Worm (Caenorhabditis elegans) whole organism, L1 larva: ENCODE measurements around the gene srbc-44.

ENCODE experiments used
- C04F5.9 ChIP-seq: sonication (generic microtip); optimal IDR thresholded peaks from 2 replicates; lab custom pipeline; 2016; ENCODE audit warnings: missing genetic modification characterization, missing compliant biosample characterization
- F16B12.6 ChIP-seq: fragments of 150-350 bp; optimal IDR thresholded peaks from 2 replicates; lab custom pipeline; 2014; ENCODE audit warnings: missing biosample characterization, missing genetic modification characterization
- aha-1 ChIP-seq: fragments of 150-350 bp; optimal IDR thresholded peaks from 2 replicates; lab custom pipeline; 2014; ENCODE audit warnings: missing biosample characterization, missing genetic modification characterization
- aly-2 ChIP-seq: fragments of 150-350 bp; optimal IDR thresholded peaks from 2 replicates; lab custom pipeline; 2014; ENCODE audit warnings: missing biosample characterization, missing genetic modification characterization
- blmp-1 ChIP-seq: fragments of 150-350 bp; optimal IDR thresholded peaks from 2 replicates; lab custom pipeline; 2014; ENCODE audit warnings: missing biosample characterization, missing genetic modification characterization
- ceh-88 ChIP-seq: fragments of 200-800 bp; sonication (Bioruptor generic); IDR thresholded peaks from 2 replicates; pipeline ENCODE4 v1.3.6; 2022; ENCODE audit warnings: missing genetic modification characterization, missing compliant biosample characterization
- ces-1 ChIP-seq: fragments of 150-350 bp; optimal IDR thresholded peaks from 2 replicates; lab custom pipeline; 2014; ENCODE audit warnings: missing biosample characterization, missing genetic modification reagents, missing genetic modification characterization
- dsc-1 ChIP-seq: sonication (generic microtip); optimal IDR thresholded peaks from 2 replicates; lab custom pipeline; 2016; ENCODE audit warnings: mild to moderate bottlenecking, missing genetic modification characterization, missing compliant biosample characterization
- egl-13 ChIP-seq: sonication (generic microtip); optimal IDR thresholded peaks from 2 replicates; lab custom pipeline; 2016; ENCODE audit warnings: missing genotype, missing genetic modification reagents, missing genetic modification characterization, missing compliant biosample characterization
- fkh-10 ChIP-seq: sonication (generic microtip); optimal IDR thresholded peaks from 2 replicates; lab custom pipeline; 2017; ENCODE audit warnings: missing biosample characterization, missing genetic modification reagents, missing genetic modification characterization
- fkh-4 ChIP-seq: sonication (generic microtip); optimal IDR thresholded peaks from 2 replicates; lab custom pipeline; 2016; ENCODE audit warnings: missing compliant biosample characterization, missing genetic modification characterization, borderline replicate concordance
- fos-1 ChIP-seq: fragments of 150-350 bp; optimal IDR thresholded peaks from 2 replicates; lab custom pipeline; 2014; ENCODE audit warnings: missing biosample characterization, missing genetic modification characterization
- jun-1 ChIP-seq: fragments of 150-350 bp; optimal IDR thresholded peaks from 2 replicates; lab custom pipeline; 2014; ENCODE audit warnings: missing biosample characterization, missing genetic modification reagents, missing genetic modification characterization
- lin-13 ChIP-seq: fragments of 150-350 bp; optimal IDR thresholded peaks from 2 replicates; lab custom pipeline; 2014; ENCODE audit warnings: missing biosample characterization, missing genetic modification reagents, missing genetic modification characterization
- lin-14 ChIP-seq: fragments of 200-800 bp; sonication (Bioruptor generic); optimal IDR thresholded peaks from 2 replicates; lab custom pipeline; 2018; ENCODE audit warnings: mild to moderate bottlenecking, missing genetic modification characterization, moderate library complexity, missing compliant biosample characterization
- lin-15B ChIP-seq: fragments of 150-350 bp; sonication (generic microtip); optimal IDR thresholded peaks from 3 replicates; lab custom pipeline; 2014; ENCODE audit warnings: missing biosample characterization, missing genetic modification characterization
- lsy-2 ChIP-seq, 2 experiments: fragments of 150-350 bp; optimal IDR thresholded peaks; 2 replicates each; lab custom pipeline; 2014; ENCODE audit warnings: missing biosample characterization in 2 of 2, missing genetic modification characterization in 2 of 2
- mef-2 ChIP-seq: fragments of 150-350 bp; optimal IDR thresholded peaks from 2 replicates; lab custom pipeline; 2014; ENCODE audit warnings: missing biosample characterization, missing genetic modification characterization
- nhr-11 ChIP-seq: fragments of 150-350 bp; optimal IDR thresholded peaks from 2 replicates; lab custom pipeline; 2014; ENCODE audit warnings: missing biosample characterization, missing genetic modification characterization
- nhr-237 ChIP-seq: fragments of 150-350 bp; optimal IDR thresholded peaks from 2 replicates; lab custom pipeline; 2014; ENCODE audit warnings: missing biosample characterization, missing genetic modification characterization
- nhr-28 ChIP-seq: fragments of 150-350 bp; optimal IDR thresholded peaks from 2 replicates; lab custom pipeline; 2014; ENCODE audit warnings: missing biosample characterization, missing genetic modification characterization
- nhr-76 ChIP-seq: sonication (generic microtip); optimal IDR thresholded peaks from 2 replicates; lab custom pipeline; 2017; ENCODE audit warnings: missing biosample characterization, missing genetic modification characterization
- nhr-77 ChIP-seq: fragments of 150-350 bp; optimal IDR thresholded peaks from 2 replicates; lab custom pipeline; 2014; ENCODE audit warnings: missing biosample characterization, missing genetic modification characterization
- nhr-84 ChIP-seq: sonication (generic microtip); optimal IDR thresholded peaks from 2 replicates; lab custom pipeline; 2017; ENCODE audit warnings: missing biosample characterization, missing genetic modification characterization
- nhr-85 ChIP-seq: sonication (generic microtip); peaks from one replicate; lab custom pipeline; 2016; ENCODE audit warnings: missing genetic modification characterization, inconsistent platforms, missing compliant biosample characterization
- pqm-1 ChIP-seq: sonication (generic microtip); optimal IDR thresholded peaks from 3 replicates; lab custom pipeline; 2017; ENCODE audit warnings: missing biosample characterization, missing genetic modification characterization
- snpc-4 ChIP-seq: fragments of 150-350 bp; optimal IDR thresholded peaks from 2 replicates; lab custom pipeline; 2014; ENCODE audit warnings: missing biosample characterization, missing genetic modification characterization
- snu-23 ChIP-seq: sonication (generic microtip); optimal IDR thresholded peaks from 2 replicates; lab custom pipeline; 2016; ENCODE audit warnings: missing genetic modification characterization, missing compliant biosample characterization
- tlp-1 ChIP-seq: fragments of 150-350 bp; optimal IDR thresholded peaks from 2 replicates; lab custom pipeline; 2014; ENCODE audit warnings: missing biosample characterization, missing genetic modification characterization
- unc-30 ChIP-seq: sonication (generic microtip); optimal IDR thresholded peaks from 2 replicates; lab custom pipeline; 2017; ENCODE audit warnings: missing biosample characterization, missing genetic modification characterization
- unc-98 ChIP-seq: fragments of 200-800 bp; sonication (Bioruptor generic); IDR thresholded peaks from 2 replicates; pipeline ENCODE4 v1.3.6; 2022; ENCODE audit warnings: missing genetic modification characterization, missing compliant biosample characterization

The srbc-44 gene

DNA sequence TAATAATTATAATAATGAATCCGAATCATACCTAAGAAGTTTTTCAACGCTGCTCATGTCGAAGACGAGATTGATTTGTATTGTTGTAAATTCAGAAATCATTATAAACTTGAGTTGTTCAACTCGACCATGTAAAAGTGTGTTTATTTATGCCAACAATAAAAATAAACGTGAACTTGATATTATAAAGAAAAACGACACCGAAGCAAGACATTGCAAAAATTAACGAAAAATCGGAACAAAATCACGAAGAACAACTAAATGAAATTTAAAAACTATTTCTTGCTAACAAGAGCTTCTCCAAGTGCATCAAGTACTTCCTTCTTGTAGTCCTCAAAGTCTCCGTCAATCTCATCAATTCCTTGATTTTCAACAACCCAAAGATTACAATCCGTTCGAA is 27.4 kb downstream of the srbc-44 start, which contains the start of gene F18E2.15:
F18E2.15 (minus strand) TSS at position 101 of the 400 bp plus-strand sequence.
- no peak for TF ChIP-seq pqm-1 (tag; lab: Kevin White, UChicago)
- TF ChIP-seq nhr-84 = no peak

DNA sequence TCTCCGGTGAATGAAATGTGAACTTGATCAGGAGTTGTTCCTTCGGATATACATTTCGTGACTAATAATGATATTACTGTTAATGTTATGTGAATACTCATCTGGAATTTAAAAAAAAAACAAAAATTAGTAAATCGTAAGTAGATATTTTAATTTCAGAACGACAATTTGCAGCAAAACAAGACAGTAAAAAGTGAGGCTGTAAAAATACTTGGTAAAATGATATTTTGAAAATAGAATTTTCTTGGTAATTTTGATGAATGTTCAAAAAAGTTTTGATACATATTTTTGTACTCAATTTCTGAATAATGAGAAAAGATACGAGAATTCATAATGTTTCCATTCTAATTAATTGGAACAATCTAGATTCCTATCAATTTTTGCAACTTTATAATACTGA is 28.7 kb downstream of the srbc-44 start, which contains the start of gene papl-1:
papl-1 (minus strand) TSS at position 101 of the 400 bp plus-strand sequence.
- no peak for TF ChIP-seq lin-13 (GFP tag; lab: Kevin White, UChicago)

DNA sequence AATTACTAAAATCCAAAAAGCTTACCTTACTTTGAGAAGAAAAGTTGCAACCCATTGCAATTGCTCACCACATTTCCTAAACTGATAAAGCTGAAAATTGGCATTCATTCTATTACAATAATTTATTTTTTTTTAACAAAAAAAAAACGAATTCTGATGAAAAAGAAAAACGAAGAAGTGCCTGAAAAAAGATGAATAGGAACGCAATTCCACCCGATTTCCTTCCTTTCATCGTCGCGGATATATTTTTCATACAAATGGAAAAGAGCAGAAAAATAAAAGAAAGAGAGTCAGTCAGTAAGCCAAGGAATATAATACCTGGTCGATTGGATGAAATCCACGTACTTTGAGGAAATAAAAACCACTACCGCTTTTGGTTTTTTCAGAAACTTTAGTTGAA is 33.5 kb downstream of the srbc-44 start, which contains the start of gene gpa-13:
gpa-13 (minus strand) TSS at position 101 of the 400 bp plus-strand sequence.
- TF ChIP-seq F16B12.6 (no peak), snpc-4 (tag; lab: Kevin White, UChicago) (no peak), nhr-77 (no peak), lsy-2 (tag; optimal IDR thresholded peaks at IDR 0.05; lab: Kevin White, UChicago) (no peak), aly-2 (tag; lab: Kevin White, UChicago) (no peak), fos-1 (tag; lab: Kevin White, UChicago) (no peak), jun-1 (tag; lab: Kevin White, UChicago) (no peak), nhr-76 (tag; lab: Kevin White, UChicago) (no peak), tlp-1 (tag; lab: Kevin White, UChicago) (no peak), nhr-28 (no peak), unc-98 (GFP tag; lab: Robert Waterston, UW) (no peak), fkh-4 (no peak), C04F5.9 (no peak), nhr-11 (tag; lab: Kevin White, UChicago) (no peak), blmp-1 (tag; lab: Kevin White, UChicago) (no peak), egl-13 (no peak)

DNA sequence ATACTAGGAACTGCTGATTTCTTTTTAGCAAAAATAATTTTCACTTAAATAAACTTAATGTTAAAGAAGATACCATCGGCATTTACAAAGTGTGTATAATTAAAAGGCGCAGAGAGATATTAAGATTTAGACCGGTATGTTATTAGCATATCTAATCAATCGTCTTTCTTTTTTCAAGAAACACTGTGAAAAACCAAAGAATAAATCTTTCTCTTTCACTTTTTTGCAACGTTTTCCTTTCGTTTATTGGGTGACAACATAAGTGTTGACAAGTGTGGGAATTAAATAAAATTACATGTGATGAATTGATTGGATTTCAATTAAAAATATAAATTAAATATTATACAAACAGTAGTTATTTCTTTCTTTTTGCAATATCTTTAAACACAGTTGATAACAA is 35.9 kb downstream of the srbc-44 start, which contains the start of gene C15C8.8:
C15C8.8 (minus strand) TSS at position 101 of the 400 bp plus-strand sequence.
- TF ChIP-seq fkh-4 (no peak), nhr-85 (tag; lab: Kevin White, UChicago) (peak; percentile 25), blmp-1 (tag; lab: Kevin White, UChicago) (peak; percentile 40)

DNA sequence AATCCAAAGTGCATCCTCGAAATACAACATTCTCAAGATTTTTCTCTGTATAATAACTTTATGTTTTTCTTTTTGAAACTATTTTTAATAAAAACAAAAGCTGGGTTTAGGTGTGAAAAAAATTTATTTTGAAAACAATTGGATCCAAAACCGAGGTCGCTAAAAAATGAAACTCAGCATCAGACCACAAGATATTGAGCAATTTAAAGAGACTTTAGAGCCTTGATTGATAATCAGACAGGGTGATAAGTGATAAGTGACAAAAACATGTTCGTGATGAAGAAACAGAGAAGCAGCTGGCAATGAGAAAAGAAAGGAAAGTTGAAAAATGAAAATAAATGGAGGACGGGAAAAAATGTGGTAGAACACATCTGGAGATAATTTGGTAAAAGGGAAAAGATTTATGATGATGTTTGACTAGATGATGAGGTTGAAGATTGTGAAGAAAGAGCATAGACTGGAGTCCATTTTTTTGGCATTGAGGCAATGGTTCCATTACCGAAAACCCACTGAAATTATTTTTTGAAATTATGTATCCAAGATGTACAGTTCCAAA is 36.8 kb downstream of the srbc-44 start, which contains the start of gene C15C8.6:
C15C8.6 (minus strand) TSS at position 51 of the 556 bp plus-strand sequence.
- TF ChIP-seq snu-23 (GFP tag; lab: Kevin White, UChicago) (no peak), fkh-4 (peak; percentile 83), dsc-1 (tag; lab: Kevin White, UChicago) (peak; percentile 87)
- TF ChIP-seq, all 84 proteins: peak for 2

DNA sequence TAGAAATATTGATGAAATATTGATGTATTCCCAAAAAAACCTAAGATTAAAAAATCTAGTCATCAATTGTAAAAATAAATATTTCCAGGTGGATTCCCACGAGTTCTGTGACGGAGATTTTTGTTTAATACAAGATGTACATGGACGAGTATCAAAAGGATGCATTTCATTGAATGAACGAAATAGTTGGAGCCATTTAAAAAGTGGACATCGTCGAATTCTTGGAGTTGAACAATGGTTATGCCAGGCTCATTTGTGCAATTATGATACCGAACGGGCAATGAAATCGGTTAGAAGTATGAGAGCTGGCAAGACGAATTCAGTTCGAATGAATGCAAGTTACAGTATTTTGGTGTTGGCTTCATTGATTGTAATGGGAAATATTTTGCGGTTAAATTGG is 38.8 kb downstream of the srbc-44 start:
- TF ChIP-seq unc-30 (tag; lab: Kevin White, UChicago) = no peak
- TF ChIP-seq mef-2 (tag; lab: Kevin White, UChicago) = no peak
- TF ChIP-seq nhr-237 (tag; lab: Kevin White, UChicago) = no peak
- no peak for TF ChIP-seq ceh-88
- no peak for TF ChIP-seq lin-13 (GFP tag; lab: Kevin White, UChicago)
- no peak for TF ChIP-seq lin-15B (tag; lab: Kevin White, UChicago)
- TF ChIP-seq, all 84 proteins: peak for 0

DNA sequence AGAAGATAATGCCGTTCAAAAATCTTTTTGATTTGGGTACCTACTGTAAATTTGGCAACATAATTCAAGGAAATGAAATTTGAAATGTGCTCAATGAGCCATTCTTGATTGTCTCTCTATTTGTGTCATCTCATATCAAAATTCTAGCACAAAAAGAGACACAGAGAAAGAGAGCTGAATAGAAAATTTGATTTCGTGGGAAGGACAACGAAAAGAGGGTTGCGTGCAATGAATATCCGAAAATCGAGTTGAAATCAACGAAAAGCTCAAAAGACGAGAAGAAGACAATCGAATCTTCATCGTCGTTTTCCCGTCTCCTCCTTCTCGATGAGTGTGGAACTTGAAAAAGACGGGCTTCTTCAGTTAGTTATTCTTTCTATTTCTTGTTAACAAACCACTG is 40.5 kb downstream of the srbc-44 start, which contains the start of gene C15C8.5:
C15C8.5 (plus strand) TSS at position 152 of the 400 bp plus-strand sequence.
- peak; percentile 43 for TF ChIP-seq ces-1 (GFP tag; lab: Kevin White, UChicago)
- peak; percentile 36 for TF ChIP-seq lin-14 (GFP tag; lab: Kevin White, UChicago)
- TF ChIP-seq fkh-10 (GFP tag; lab: Kevin White, UChicago) = peak; percentile 93
- no peak for TF ChIP-seq aha-1 (tag; lab: Kevin White, UChicago)
